Fruit fly (Drosophila melanogaster): ENCODE data around the gene Root.

DNA sequence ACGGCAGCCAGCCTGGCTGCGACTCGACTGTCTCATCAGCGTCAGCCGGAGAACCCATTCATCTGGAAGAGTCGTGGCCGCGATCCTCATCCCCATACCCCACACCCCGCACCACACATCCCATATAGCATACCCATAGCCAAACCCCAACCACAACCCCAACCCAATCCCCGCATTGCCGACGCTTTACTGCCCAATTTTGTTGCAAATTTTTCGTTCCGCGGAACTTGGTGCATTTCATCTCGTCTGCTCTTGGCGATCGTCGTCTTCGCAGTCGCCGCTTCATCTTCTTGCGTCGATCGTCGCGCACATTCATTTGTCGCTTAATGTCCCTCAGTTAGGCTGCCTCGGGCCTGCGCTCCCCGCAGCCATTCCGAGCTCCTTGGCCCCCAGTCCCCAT lies 30.3 kb downstream of the Root start:
- TF ChIP-seq psq (optimal IDR thresholded peaks at IDR 0.05) (no peak), CG8478 (optimal IDR thresholded peaks at IDR 0.05) (no peak)

Data from whole organism.